Worm (Caenorhabditis elegans) whole organism, L4 larva: ENCODE measurements around the gene sre-34.

Experiments
- F44E2.7 ChIP-seq: fragments of 200-800 bp; sonication (Bioruptor generic); IDR thresholded peaks from 2 replicates; pipeline ENCODE4 v2.1.2; 2022; ENCODE audit warnings: missing genetic modification characterization, missing compliant biosample characterization
- ceh-82 ChIP-seq: sonication (generic microtip); optimal IDR thresholded peaks from 2 replicates; lab custom pipeline; 2017; ENCODE audit warnings: missing biosample characterization, missing genetic modification characterization
- dmd-8 ChIP-seq: fragments of 200-800 bp; sonication (Bioruptor generic); IDR thresholded peaks from 2 replicates; pipeline ENCODE4 v1.3.6; 2022; ENCODE audit warnings: missing genetic modification characterization, missing compliant biosample characterization
- egl-27 ChIP-seq: sonication (generic microtip); optimal IDR thresholded peaks from 3 replicates; lab custom pipeline; 2017; ENCODE audit warnings: missing biosample characterization, missing genetic modification reagents, missing genetic modification characterization
- fos-1 ChIP-seq: fragments of 150-350 bp; optimal IDR thresholded peaks from 2 replicates; lab custom pipeline; 2014; ENCODE audit warnings: missing biosample characterization, missing genetic modification characterization
- lim-7 ChIP-seq: fragments of 200-800 bp; sonication (Bioruptor generic); IDR thresholded peaks from 2 replicates; pipeline ENCODE4 v1.3.6; 2022; ENCODE audit warnings: missing genetic modification characterization, missing compliant biosample characterization
- mdl-1 ChIP-seq, 2 experiments: fragments of 150-350 bp in 1 of 2; sonication (generic microtip) in 1 of 2; optimal IDR thresholded peaks; 2 replicates each; lab custom pipeline; 2014 to 2017; ENCODE audit warnings: missing biosample characterization in 2 of 2, missing genetic modification characterization in 2 of 2
- mes-2 ChIP-seq: sonication (generic microtip); optimal IDR thresholded peaks from 2 replicates; lab custom pipeline; 2016; ENCODE audit warnings: missing genotype, mild to moderate bottlenecking, missing genetic modification characterization, missing compliant biosample characterization; ENCODE audit not compliant: poor library complexity, severe bottlenecking
- nhr-11 ChIP-seq: fragments of 150-350 bp; optimal IDR thresholded peaks from 2 replicates; lab custom pipeline; 2014; ENCODE audit warnings: missing biosample characterization, missing genetic modification characterization
- nhr-76 ChIP-seq: fragments of 150-350 bp; optimal IDR thresholded peaks from 2 replicates; lab custom pipeline; 2014; ENCODE audit warnings: missing biosample characterization, missing genetic modification characterization
- nhr-77 ChIP-seq: fragments of 150-350 bp; optimal IDR thresholded peaks from 2 replicates; lab custom pipeline; 2014; ENCODE audit warnings: missing biosample characterization, missing genetic modification characterization
- pha-4 ChIP-seq, 2 experiments: fragments of 150-350 bp in 1 of 2; fragments of 200-800 bp in 1 of 2; sonication (Bioruptor generic) in 1 of 2; IDR thresholded peaks in 1 of 2; optimal IDR thresholded peaks in 1 of 2; 2 replicates each; pipeline versions ENCODE4 v1.3.6 to Lab custom; 2014 to 2022; ENCODE audit warnings: missing genetic modification characterization in 2 of 2, missing genetic modification reagents in 2 of 2, missing biosample characterization in 1 of 2, missing compliant biosample characterization in 1 of 2
- unc-130 ChIP-seq: sonication (generic microtip); optimal IDR thresholded peaks from 2 replicates; lab custom pipeline; 2016; ENCODE audit warnings: missing genetic modification reagents, missing genetic modification characterization, missing compliant biosample characterization
- ztf-11 ChIP-seq: fragments of 150-350 bp; optimal IDR thresholded peaks from 2 replicates; lab custom pipeline; 2014; ENCODE audit warnings: missing biosample characterization, missing genetic modification characterization

DNA sequence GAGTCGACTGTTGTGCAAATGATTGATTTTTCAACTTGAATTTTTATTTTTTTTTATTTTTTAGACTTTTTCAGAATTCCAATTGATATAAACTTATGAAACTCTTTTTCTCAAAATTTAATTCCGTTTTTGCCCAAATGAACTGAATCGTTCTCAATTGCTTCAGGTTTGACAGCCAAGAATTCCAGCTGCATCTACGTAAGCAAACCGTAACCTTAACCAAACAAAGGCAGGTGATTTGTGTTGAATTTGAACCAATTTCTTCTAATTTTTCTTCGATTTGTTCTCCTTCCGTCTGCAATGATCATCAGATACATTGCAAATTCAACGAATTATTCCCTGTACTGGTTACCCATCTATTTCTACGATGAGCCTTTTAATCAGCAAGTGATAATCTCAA is at the start of gene sre-34:
- TF ChIP-seq nhr-77 (tag; lab: Kevin White, UChicago) (no peak), pha-4 (GFP tag; IDR thresholded peaks at IDR 0.05; lab: Robert Waterston, UW) (no peak), pha-4 (tag; optimal IDR thresholded peaks at IDR 0.05; lab: Kevin White, UChicago) (no peak), F44E2.7 (GFP tag; lab: Robert Waterston, UW) (no peak), mes-2 (tag; lab: Kevin White, UChicago) (no peak), nhr-11 (tag; lab: Kevin White, UChicago) (no peak), lim-7 (no peak), ceh-82 (tag; lab: Kevin White, UChicago) (no peak), ztf-11 (tag; lab: Kevin White, UChicago) (no peak), unc-130 (GFP tag; lab: Kevin White, UChicago) (no peak), fos-1 (no peak), mdl-1 (tag; optimal IDR thresholded peaks at IDR 0.05; lab: Kevin White, UChicago) (no peak), egl-27 (tag; lab: Kevin White, UChicago) (no peak), nhr-76 (tag; lab: Kevin White, UChicago) (no peak), dmd-8 (GFP tag; lab: Robert Waterston, UW) (no peak)
